Fruit fly (Drosophila melanogaster): ENCODE measurements around the gene CG4619.

CG4619 gene

dm6 chr2L:9937908-9938307 is 755 bp upstream of the CG4619 start, which contains the start of gene Arglu1 (continued):
- TF ChIP-seq CG13296 (GFP tag; optimal IDR thresholded peaks at IDR 0.05), result no peak
- peak; percentile 20 for TF ChIP-seq gro (GFP tag; optimal IDR thresholded peaks at IDR 0.05)
- no peak for TF ChIP-seq Trl (optimal IDR thresholded peaks at IDR 0.05)
- peak; percentile 23 for TF ChIP-seq Trl (GFP tag; optimal IDR thresholded peaks at IDR 0.05)
- no peak for TF ChIP-seq al (GFP tag; IDR thresholded peaks at IDR 0.05)
- peak; percentile 34; the same call in 1 of the 2 replicates for TF ChIP-seq NFAT (GFP tag; IDR thresholded peaks at IDR 0.05)
- peak; percentile 36; the same call in 1 of the 2 replicates for TF ChIP-seq CG13287 (GFP tag; IDR thresholded peaks at IDR 0.05; ENCODE audit: partially characterized antibody)
- TF ChIP-seq CG9932 (GFP tag; IDR thresholded peaks at IDR 0.05), result peak; percentile 69
- TF ChIP-seq gem (tag; optimal IDR thresholded peaks at IDR 0.05), result no peak
- no peak for TF ChIP-seq ac (GFP tag; optimal IDR thresholded peaks at IDR 0.05)
- TF ChIP-seq zen2 (GFP tag; IDR thresholded peaks at IDR 0.05; ENCODE audit: partially characterized antibody), result 0 out of 3 replicates have a peak, but pooled peaks have one; percentile 23
- no peak for TF ChIP-seq pan (optimal IDR thresholded peaks at IDR 0.05)
- TF ChIP-seq pan (GFP tag; optimal IDR thresholded peaks at IDR 0.05 in 1 of 2, IDR thresholded peaks at IDR 0.05 in 1 of 2), result peak in 1 of 2 experiments; percentile 41
- peak; percentile 28 for TF ChIP-seq ems (GFP tag; optimal IDR thresholded peaks at IDR 0.05)
- no peak for TF ChIP-seq CG8388 (GFP tag; optimal IDR thresholded peaks at IDR 0.05)
- TF ChIP-seq CG7786 (GFP tag; optimal IDR thresholded peaks at IDR 0.05), result peak; percentile 33
- TF ChIP-seq seq (GFP tag; IDR thresholded peaks at IDR 0.05), result no peak
- peak; percentile 66 for TF ChIP-seq CG9797 (GFP tag; optimal IDR thresholded peaks at IDR 0.05)
- TF ChIP-seq CG17568 (GFP tag; optimal IDR thresholded peaks at IDR 0.05), result no peak
- peak; percentile 14 for TF ChIP-seq CG18011 (GFP tag; optimal IDR thresholded peaks at IDR 0.05)
- TF ChIP-seq CG7963 (GFP tag; IDR thresholded peaks at IDR 0.05; ENCODE audit: partially characterized antibody), result no peak
- peak; percentile 37 for TF ChIP-seq CG33213 (GFP tag; optimal IDR thresholded peaks at IDR 0.05)

dm6 chr2L:9943521-9943920 is 4.9 kb downstream of the CG4619 start:
- peak; percentile 73 for TF ChIP-seq rib (GFP tag; IDR thresholded peaks at IDR 0.05)
- no peak for TF ChIP-seq CG10654 (GFP tag; optimal IDR thresholded peaks at IDR 0.05)
- 0 out of 3 replicates have a peak, but pooled peaks have one; percentile 14 for TF ChIP-seq CG11093 (GFP tag; IDR thresholded peaks at IDR 0.05)
- TF ChIP-seq CG17385 (GFP tag; optimal IDR thresholded peaks at IDR 0.05), result peak; percentile 4
- TF ChIP-seq kay (GFP tag; optimal IDR thresholded peaks at IDR 0.05), result peak; percentile 56
- peak; percentile 8 for TF ChIP-seq CG12071 (GFP tag; optimal IDR thresholded peaks at IDR 0.05)
- TF ChIP-seq sr (GFP tag; IDR thresholded peaks at IDR 0.05), result no peak
- TF ChIP-seq NfI (GFP tag; optimal IDR thresholded peaks at IDR 0.05), result peak; percentile 23
- no peak for TF ChIP-seq MESR4 (GFP tag; optimal IDR thresholded peaks at IDR 0.05)
- no peak for TF ChIP-seq CG14710 (tag; optimal IDR thresholded peaks at IDR 0.05)
- no peak for TF ChIP-seq sim (GFP tag; IDR thresholded peaks at IDR 0.05)
- no peak for TF ChIP-seq zf30C (GFP tag; optimal IDR thresholded peaks at IDR 0.05)
- peak; percentile 32 for TF ChIP-seq Fer1 (GFP tag; optimal IDR thresholded peaks at IDR 0.05)
- TF ChIP-seq Atf3 (GFP tag; optimal IDR thresholded peaks at IDR 0.05), result no peak
- peak; percentile 59 for TF ChIP-seq CG2120 (GFP tag; optimal IDR thresholded peaks at IDR 0.05)
- no peak for TF ChIP-seq oc (tag; optimal IDR thresholded peaks at IDR 0.05)
- TF ChIP-seq Deaf1 (tag; optimal IDR thresholded peaks at IDR 0.05), result peak; percentile 39
- no peak for TF ChIP-seq gcm (GFP tag; optimal IDR thresholded peaks at IDR 0.05)
- no peak for TF ChIP-seq Bdp1 (GFP tag; optimal IDR thresholded peaks at IDR 0.05)
- TF ChIP-seq row (GFP tag; IDR thresholded peaks at IDR 0.05), result peak; percentile 76
- TF ChIP-seq Pdp1 (GFP tag; optimal IDR thresholded peaks at IDR 0.05), result peak in 1 of 2 experiments; percentile 32
- peak; percentile 7 for TF ChIP-seq Dek (tag; optimal IDR thresholded peaks at IDR 0.05)
- TF ChIP-seq Hey (tag; optimal IDR thresholded peaks at IDR 0.05), result peak; percentile 51
- peak; percentile 84 for TF ChIP-seq CG34376 (GFP tag; optimal IDR thresholded peaks at IDR 0.05)
- peak; percentile 24 for TF ChIP-seq lilli (GFP tag; optimal IDR thresholded peaks at IDR 0.05)
- peak; percentile 10 for TF ChIP-seq CG12155 (GFP tag; optimal IDR thresholded peaks at IDR 0.05)
- TF ChIP-seq CG1603 (tag; optimal IDR thresholded peaks at IDR 0.05), result peak; percentile 22
- peak; percentile 48; the same call in 1 of the 2 replicates for TF ChIP-seq CG32532 (GFP tag; IDR thresholded peaks at IDR 0.05)
- TF ChIP-seq CG3281 (GFP tag; optimal IDR thresholded peaks at IDR 0.05), result peak; percentile 2
- no peak for TF ChIP-seq Aef1 (GFP tag; IDR thresholded peaks at IDR 0.05)
